Worm (Caenorhabditis elegans) whole organism, L4 larva: Measurements from ENCODE around the gene Y53C12B.1.

Source experiments
- F10B5.3 ChIP-seq: sonication (generic microtip); optimal IDR thresholded peaks from 2 replicates; lab custom pipeline; 2016; ENCODE audit warnings: mild to moderate bottlenecking, missing genetic modification characterization, missing compliant biosample characterization
- F37D6.2 ChIP-seq: sonication (generic microtip); optimal IDR thresholded peaks from 2 replicates; lab custom pipeline; 2016; ENCODE audit warnings: mild to moderate bottlenecking, missing genetic modification characterization, missing compliant biosample characterization
- F44E2.7 ChIP-seq: fragments of 200-800 bp; sonication (Bioruptor generic); IDR thresholded peaks from 2 replicates; pipeline ENCODE4 v2.1.2; 2022; ENCODE audit warnings: missing genetic modification characterization, missing compliant biosample characterization
- R02D3.7 ChIP-seq: fragments of 150-350 bp; sonication (generic microtip); optimal IDR thresholded peaks from 3 replicates; lab custom pipeline; 2014; ENCODE audit warnings: missing biosample characterization, missing genetic modification characterization
- T20F7.1 ChIP-seq: fragments of 200-800 bp; sonication (Bioruptor generic); optimal IDR thresholded peaks from 2 replicates; lab custom pipeline; 2018; ENCODE audit warnings: mild to moderate bottlenecking, missing genetic modification characterization, missing compliant biosample characterization
- Y105C5A.15 ChIP-seq: fragments of 200-800 bp; sonication (Bioruptor generic); IDR thresholded peaks from 2 replicates; pipeline ENCODE4 v1.3.6; 2022; ENCODE audit warnings: missing genetic modification characterization, missing compliant biosample characterization
- Y48G9A.11 ChIP-seq: fragments of 200-800 bp; sonication (Bioruptor generic); IDR thresholded peaks from 2 replicates; pipeline ENCODE4 v1.3.6; 2022; ENCODE audit warnings: missing genetic modification reagents, missing genetic modification characterization, missing compliant biosample characterization
- Y5F2A.4 ChIP-seq: fragments of 200-800 bp; sonication (Bioruptor generic); optimal IDR thresholded peaks from 2 replicates; lab custom pipeline; 2018; ENCODE audit warnings: mild to moderate bottlenecking, missing genetic modification characterization, missing compliant biosample characterization
- Y75B8A.6 ChIP-seq: fragments of 200-800 bp; sonication (Bioruptor generic); IDR thresholded peaks from 2 replicates; pipeline ENCODE4 v1.3.6; 2022; ENCODE audit warnings: missing genetic modification reagents, missing genetic modification characterization, missing compliant biosample characterization
- ZK546.5 ChIP-seq, 2 experiments: sonication (generic microtip); optimal IDR thresholded peaks; 2 replicates each; lab custom pipeline; 2017; ENCODE audit warnings: missing biosample characterization in 2 of 2, missing genetic modification characterization in 2 of 2
- aly-2 ChIP-seq: sonication (generic microtip); optimal IDR thresholded peaks from 2 replicates; lab custom pipeline; 2018; ENCODE audit warnings: missing biosample characterization, missing genetic modification characterization
- ama-1 ChIP-seq: fragments of 150-350 bp; optimal IDR thresholded peaks from 2 replicates; lab custom pipeline; 2014; ENCODE audit warnings: inconsistent platforms, mixed read lengths
- arid-1 ChIP-seq: fragments of 200-800 bp; sonication (Bioruptor generic); conservative IDR thresholded peaks from 2 replicates; pipeline ENCODE4 v1.3.6; 2022; ENCODE audit warnings: missing genetic modification reagents, missing genetic modification characterization, missing compliant biosample characterization
- ceh-44 ChIP-seq: fragments of 200-800 bp; sonication (Bioruptor generic); IDR thresholded peaks from 2 replicates; pipeline ENCODE4 v1.3.6; 2022; ENCODE audit warnings: missing genetic modification reagents, missing genetic modification characterization, missing compliant biosample characterization
- ces-1 ChIP-seq: fragments of 150-350 bp; sonication (generic microtip); optimal IDR thresholded peaks from 4 replicates; lab custom pipeline; 2014; ENCODE audit warnings: missing biosample characterization, missing genetic modification reagents, missing genetic modification characterization
- ctbp-1 ChIP-seq: fragments of 200-800 bp; sonication (Bioruptor generic); IDR thresholded peaks from 2 replicates; pipeline ENCODE4 v1.3.6; 2022; ENCODE audit warnings: missing genetic modification reagents, missing genetic modification characterization, missing compliant biosample characterization
- daf-12 ChIP-seq: fragments of 150-350 bp; optimal IDR thresholded peaks from 2 replicates; lab custom pipeline; 2014; ENCODE audit warnings: missing biosample characterization, missing genetic modification reagents, missing genetic modification characterization
- daf-19 ChIP-seq: fragments of 200-800 bp; sonication (Bioruptor generic); conservative IDR thresholded peaks from 2 replicates; pipeline ENCODE4 v1.3.6; 2022; ENCODE audit warnings: missing genetic modification characterization, missing compliant biosample characterization
- daf-8 ChIP-seq: fragments of 200-800 bp; sonication (Bioruptor generic); IDR thresholded peaks from 2 replicates; pipeline ENCODE4 v1.3.6; 2022; ENCODE audit warnings: missing genetic modification characterization, missing compliant biosample characterization
- dmd-6 ChIP-seq: fragments of 200-800 bp; sonication (Bioruptor generic); IDR thresholded peaks from 2 replicates; pipeline ENCODE4 v1.3.6; 2022; ENCODE audit warnings: missing genetic modification reagents, missing genetic modification characterization, missing compliant biosample characterization
- dmd-8 ChIP-seq: fragments of 200-800 bp; sonication (Bioruptor generic); IDR thresholded peaks from 2 replicates; pipeline ENCODE4 v1.3.6; 2022; ENCODE audit warnings: missing genetic modification characterization, missing compliant biosample characterization
- duxl-1 ChIP-seq: sonication (generic microtip); optimal IDR thresholded peaks from 2 replicates; lab custom pipeline; 2016; ENCODE audit warnings: mild to moderate bottlenecking, missing genetic modification characterization, moderate library complexity, missing compliant biosample characterization; ENCODE audit not compliant: poor library complexity
- egl-27 ChIP-seq: sonication (generic microtip); optimal IDR thresholded peaks from 3 replicates; lab custom pipeline; 2017; ENCODE audit warnings: missing biosample characterization, missing genetic modification reagents, missing genetic modification characterization
- egl-43 ChIP-seq: fragments of 200-800 bp; sonication (Bioruptor generic); IDR thresholded peaks from 2 replicates; pipeline ENCODE4 v1.3.6; 2022; ENCODE audit warnings: missing genetic modification reagents, missing genetic modification characterization, missing compliant biosample characterization
- fos-1 ChIP-seq: fragments of 150-350 bp; optimal IDR thresholded peaks from 2 replicates; lab custom pipeline; 2014; ENCODE audit warnings: missing biosample characterization, missing genetic modification characterization
- gei-8 ChIP-seq: fragments of 200-800 bp; sonication (Bioruptor generic); optimal IDR thresholded peaks from 2 replicates; lab custom pipeline; 2018; ENCODE audit warnings: mild to moderate bottlenecking, missing genetic modification characterization, missing compliant biosample characterization
- hif-1 ChIP-seq, 2 experiments: sonication (generic microtip); optimal IDR thresholded peaks; 2 replicates each; lab custom pipeline; 2016 to 2017; ENCODE audit warnings: missing compliant biosample characterization in 2 of 2, missing genetic modification characterization in 2 of 2, missing genetic modification reagents in 2 of 2, missing genotype in 2 of 2, mild to moderate bottlenecking in 1 of 2
- hmg-1.1 ChIP-seq: fragments of 200-800 bp; sonication (Bioruptor generic); IDR thresholded peaks from 2 replicates; pipeline ENCODE4 v1.3.6; 2022; ENCODE audit warnings: missing genetic modification reagents, missing genetic modification characterization, missing compliant biosample characterization
- jun-1 ChIP-seq: fragments of 150-350 bp; optimal IDR thresholded peaks from 2 replicates; lab custom pipeline; 2014; ENCODE audit warnings: missing biosample characterization, missing genetic modification reagents, missing genetic modification characterization
- lin-1 ChIP-seq: fragments of 200-800 bp; sonication (Bioruptor generic); IDR thresholded peaks from 2 replicates; pipeline ENCODE4 v1.3.6; 2022; ENCODE audit warnings: missing genetic modification reagents, missing genetic modification characterization, missing compliant biosample characterization
- lin-15B ChIP-seq: fragments of 150-350 bp; sonication (generic microtip); optimal IDR thresholded peaks from 3 replicates; lab custom pipeline; 2014; ENCODE audit warnings: missing biosample characterization, missing genetic modification characterization
- lin-29 ChIP-seq: fragments of 200-800 bp; sonication (Bioruptor generic); IDR thresholded peaks from 2 replicates; pipeline ENCODE4 v1.3.6; 2022; ENCODE audit warnings: missing genetic modification reagents, missing genetic modification characterization, missing compliant biosample characterization
- lin-38 ChIP-seq: fragments of 200-800 bp; sonication (Bioruptor generic); IDR thresholded peaks from 2 replicates; pipeline ENCODE4 v1.3.6; 2022; ENCODE audit warnings: missing genetic modification reagents, missing genetic modification characterization, missing compliant biosample characterization
- lsy-2 ChIP-seq, 2 experiments: fragments of 150-350 bp in 1 of 2; sonication (generic microtip) in 1 of 2; optimal IDR thresholded peaks; 2 replicates each; lab custom pipeline; 2014 to 2017; ENCODE audit warnings: missing biosample characterization in 2 of 2, missing genetic modification characterization in 2 of 2
- madf-5 ChIP-seq, 2 experiments: fragments of 200-800 bp; sonication (Bioruptor generic); IDR thresholded peaks; 2 replicates each; pipeline ENCODE4 v1.3.6; 2022; ENCODE audit warnings: missing compliant biosample characterization in 2 of 2, missing genetic modification characterization in 2 of 2
- mdl-1 ChIP-seq, 2 experiments: fragments of 150-350 bp in 1 of 2; sonication (generic microtip) in 1 of 2; optimal IDR thresholded peaks; 2 replicates each; lab custom pipeline; 2014 to 2017; ENCODE audit warnings: missing biosample characterization in 2 of 2, missing genetic modification characterization in 2 of 2
- mdt-29 ChIP-seq: fragments of 200-800 bp; sonication (Bioruptor generic); IDR thresholded peaks from 2 replicates; pipeline ENCODE4 v1.3.6; 2022; ENCODE audit warnings: missing genetic modification reagents, missing genetic modification characterization, missing compliant biosample characterization
- mxl-2 ChIP-seq: fragments of 200-800 bp; sonication (Bioruptor generic); conservative IDR thresholded peaks from 2 replicates; pipeline ENCODE4 v1.3.6; 2022; ENCODE audit warnings: missing genetic modification reagents, missing genetic modification characterization, missing compliant biosample characterization
- nhr-102 ChIP-seq: sonication (generic microtip); optimal IDR thresholded peaks from 2 replicates; lab custom pipeline; 2016; ENCODE audit warnings: mild to moderate bottlenecking, missing genetic modification characterization, moderate library complexity, missing compliant biosample characterization
- nhr-11 ChIP-seq: fragments of 150-350 bp; optimal IDR thresholded peaks from 2 replicates; lab custom pipeline; 2014; ENCODE audit warnings: missing biosample characterization, missing genetic modification characterization
- nhr-111 ChIP-seq: fragments of 200-800 bp; sonication (Bioruptor generic); optimal IDR thresholded peaks from 2 replicates; lab custom pipeline; 2018; ENCODE audit warnings: mild to moderate bottlenecking, missing genetic modification characterization, missing compliant biosample characterization
- nhr-28 ChIP-seq: fragments of 150-350 bp; optimal IDR thresholded peaks from 2 replicates; lab custom pipeline; 2014; ENCODE audit warnings: missing biosample characterization, missing genetic modification characterization
- nhr-42 ChIP-seq: fragments of 200-800 bp; sonication (Bioruptor generic); IDR thresholded peaks from 2 replicates; pipeline ENCODE4 v1.3.6; 2022; ENCODE audit warnings: missing genetic modification characterization, missing compliant biosample characterization
- nhr-48 ChIP-seq: sonication (generic microtip); optimal IDR thresholded peaks from 2 replicates; lab custom pipeline; 2016; ENCODE audit warnings: mild to moderate bottlenecking, missing genetic modification characterization, missing compliant biosample characterization
- set-16 ChIP-seq: fragments of 200-800 bp; sonication (Bioruptor generic); IDR thresholded peaks from 2 replicates; pipeline ENCODE4 v1.3.6; 2022; ENCODE audit warnings: missing genetic modification reagents, missing genetic modification characterization, missing compliant biosample characterization
- spr-3 ChIP-seq: fragments of 200-800 bp; sonication (Bioruptor generic); optimal IDR thresholded peaks from 2 replicates; lab custom pipeline; 2018; ENCODE audit warnings: mild to moderate bottlenecking, missing genetic modification characterization, missing compliant biosample characterization
- unc-130 ChIP-seq: sonication (generic microtip); optimal IDR thresholded peaks from 2 replicates; lab custom pipeline; 2016; ENCODE audit warnings: missing genetic modification reagents, missing genetic modification characterization, missing compliant biosample characterization
- unc-39 ChIP-seq: sonication (generic microtip); optimal IDR thresholded peaks from 2 replicates; lab custom pipeline; 2017; ENCODE audit warnings: missing biosample characterization, missing genetic modification characterization
- unc-62 ChIP-seq, 3 experiments: fragments of 150-350 bp in 1 of 3; sonication (generic microtip); optimal IDR thresholded peaks in 2 of 3; peaks in 1 of 3; 1 replicate in 1 of 3; 2 replicates in 2 of 3; lab custom pipeline; 2014 to 2017; ENCODE audit warnings: missing biosample characterization in 3 of 3, missing genetic modification characterization in 3 of 3, missing genetic modification reagents in 3 of 3, missing genotype in 1 of 3
- zag-1 ChIP-seq: fragments of 150-350 bp; optimal IDR thresholded peaks from 2 replicates; lab custom pipeline; 2014; ENCODE audit warnings: missing biosample characterization, missing genetic modification characterization
- zip-11 ChIP-seq: fragments of 200-800 bp; sonication (Bioruptor generic); IDR thresholded peaks from 2 replicates; pipeline ENCODE4 v1.3.6; 2022; ENCODE audit warnings: missing genetic modification characterization, missing compliant biosample characterization
- zip-2 ChIP-seq: fragments of 150-350 bp; optimal IDR thresholded peaks from 2 replicates; lab custom pipeline; 2014; ENCODE audit warnings: missing biosample characterization, missing genetic modification characterization

Gene Y53C12B.1

ce11 chrII:9746069-9746468 lies at the start of gene Y53C12B.1, which contains the start of gene nos-3:
Y53C12B.1 (minus strand) TSS chrII:9746078.
nos-3 (plus strand) TSS chrII:9746316.
- TF ChIP-seq F44E2.7 (no peak), set-16 (no peak), F37D6.2 (tag; lab: Kevin White, UChicago) (no peak), lsy-2 (tag; optimal IDR thresholded peaks at IDR 0.05; lab: Kevin White, UChicago) (peak; percentile 95 to 99), fos-1 (tag; lab: Kevin White, UChicago) (no peak), lin-38 (GFP tag; lab: Robert Waterston, UW) (peak; percentile 54), nhr-28 (tag; lab: Kevin White, UChicago) (peak; percentile 55), spr-3 (GFP tag; lab: Kevin White, UChicago) (no peak), egl-27 (tag; lab: Kevin White, UChicago) (no peak), Y48G9A.11 (GFP tag; lab: Robert Waterston, UW) (no peak), nhr-102 (no peak), ctbp-1 (GFP tag; lab: Robert Waterston, UW) (no peak), ZK546.5 (tag; optimal IDR thresholded peaks at IDR 0.05; lab: Kevin White, UChicago) (no peak), aly-2 (no peak), madf-5 (GFP tag; IDR thresholded peaks at IDR 0.05; lab: Robert Waterston, UW) (no peak), mdl-1 (tag; optimal IDR thresholded peaks at IDR 0.05; lab: Kevin White, UChicago) (no peak), daf-8 (no peak), nhr-42 (GFP tag; lab: Robert Waterston, UW) (no peak), lin-1 (GFP tag; lab: Robert Waterston, UW) (no peak), egl-43 (GFP tag; lab: Robert Waterston, UW) (no peak), nhr-11 (tag; lab: Kevin White, UChicago) (peak; percentile 88), hmg-1.1 (GFP tag; lab: Robert Waterston, UW) (peak; percentile 56), unc-39 (tag; lab: Kevin White, UChicago) (no peak), zip-11 (no peak), lin-15B (tag; lab: Kevin White, UChicago) (no peak), Y5F2A.4 (GFP tag; lab: Kevin White, UChicago) (no peak), unc-130 (GFP tag; lab: Kevin White, UChicago) (peak; percentile 5), duxl-1 (tag; lab: Kevin White, UChicago) (no peak), dmd-6 (GFP tag; lab: Robert Waterston, UW) (peak; percentile 41), mxl-2 (GFP tag; lab: Robert Waterston, UW) (no peak), gei-8 (GFP tag; lab: Kevin White, UChicago) (no peak), lin-29 (GFP tag; lab: Robert Waterston, UW) (no peak), Y105C5A.15 (no peak), ama-1 (lab: Kevin White, UChicago) (peak; percentile 54), daf-19 (GFP tag; lab: Robert Waterston, UW) (no peak), ces-1 (GFP tag; lab: Kevin White, UChicago) (no peak), daf-12 (tag; lab: Kevin White, UChicago) (no peak), mdt-29 (GFP tag; lab: Robert Waterston, UW) (no peak), jun-1 (tag; lab: Kevin White, UChicago) (no peak), zip-2 (tag; lab: Kevin White, UChicago) (no peak), nhr-111 (GFP tag; lab: Kevin White, UChicago) (no peak), nhr-48 (tag; lab: Kevin White, UChicago) (no peak), Y75B8A.6 (GFP tag; lab: Robert Waterston, UW) (no peak), R02D3.7 (tag; lab: Kevin White, UChicago) (peak; percentile 88), unc-62 (GFP tag; optimal IDR thresholded peaks at IDR 0.05 in 1 of 2; lab: Kevin White, UChicago) (peak in 1 of 2 experiments; percentile 88), unc-62 (tag; optimal IDR thresholded peaks at IDR 0.05; lab: Kevin White, UChicago) (no peak), T20F7.1 (GFP tag; lab: Kevin White, UChicago) (peak; percentile 68), zag-1 (no peak), ceh-44 (GFP tag; lab: Robert Waterston, UW) (no peak), F10B5.3 (tag; lab: Kevin White, UChicago) (no peak), dmd-8 (GFP tag; lab: Robert Waterston, UW) (no peak), arid-1 (peak; percentile 57; the same call in 1 of the 2 replicates), hif-1 (tag; optimal IDR thresholded peaks at IDR 0.05; lab: Kevin White, UChicago) (peak in 1 of 2 experiments; percentile 45)
